Worm (Caenorhabditis elegans): ENCODE results near the gene lad-2.

DNA sequence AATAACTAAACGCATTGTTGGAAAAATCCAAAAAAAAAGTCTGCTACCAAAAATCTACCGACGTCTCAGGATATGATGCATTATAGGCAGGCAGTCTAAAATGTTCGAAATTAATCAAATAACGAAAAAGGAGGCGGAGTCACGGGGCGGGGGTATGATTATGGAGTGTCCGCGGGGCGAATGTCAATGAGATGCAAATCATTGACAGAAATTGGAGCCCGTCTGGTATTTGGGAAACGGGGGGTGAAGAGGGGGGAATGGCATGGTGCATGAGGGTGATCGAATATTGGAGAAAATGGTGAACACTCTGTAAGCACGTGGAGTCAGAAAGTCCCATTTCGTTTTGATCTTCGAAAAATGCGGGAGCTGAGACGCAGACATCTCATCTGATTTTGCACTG lies at the start of gene lad-2:
- no peak for TF ChIP-seq nhr-12 (tag; optimal IDR thresholded peaks at IDR 0.05)
- TF ChIP-seq jun-1 (tag; optimal IDR thresholded peaks at IDR 0.05) = no peak
- no peak for TF ChIP-seq pha-4 (tag; optimal IDR thresholded peaks at IDR 0.05)
- no peak for TF ChIP-seq tbx-2 (tag; optimal IDR thresholded peaks at IDR 0.05)
- no peak for TF ChIP-seq aly-2 (tag; optimal IDR thresholded peaks at IDR 0.05)
- no peak for TF ChIP-seq snpc-4 (tag; optimal IDR thresholded peaks at IDR 0.05)
- TF ChIP-seq nhr-11 (tag; optimal IDR thresholded peaks at IDR 0.05) = no peak
- TF ChIP-seq ztf-4 (tag; optimal IDR thresholded peaks at IDR 0.05) = no peak
- TF ChIP-seq daf-12 (tag; optimal IDR thresholded peaks at IDR 0.05) = no peak
- TF ChIP-seq skn-1 (tag; optimal IDR thresholded peaks at IDR 0.05) = no peak
- no peak for TF ChIP-seq elt-2 (tag; optimal IDR thresholded peaks at IDR 0.05)
- no peak for TF ChIP-seq R02D3.7 (tag; optimal IDR thresholded peaks at IDR 0.05)
- no peak for TF ChIP-seq sea-2 (GFP tag; optimal IDR thresholded peaks at IDR 0.05)

All from whole organism, L3 larva.